Worm (Caenorhabditis elegans) whole organism, young adult: ENCODE results near the gene F38B2.3.

Experiments used
- B0019.2 ChIP-seq: fragments of 200-800 bp; sonication (Bioruptor generic); conservative IDR thresholded peaks from 2 replicates; pipeline ENCODE4 v1.3.6; 2022; ENCODE audit warnings: missing genetic modification reagents, missing genetic modification characterization, missing compliant biosample characterization
- B0336.3 ChIP-seq: fragments of 200-800 bp; sonication (Bioruptor generic); IDR thresholded peaks from 2 replicates; pipeline ENCODE4 v1.3.6; 2022; ENCODE audit warnings: missing genetic modification characterization, missing compliant biosample characterization
- F10E7.11 ChIP-seq: sonication (generic microtip); optimal IDR thresholded peaks from 2 replicates; lab custom pipeline; 2017; ENCODE audit warnings: mild to moderate bottlenecking, missing genetic modification characterization, moderate library complexity, missing compliant biosample characterization
- F33H1.4 ChIP-seq: fragments of 200-800 bp; sonication (Bioruptor generic); IDR thresholded peaks from 2 replicates; pipeline ENCODE4 v1.3.6; 2022; ENCODE audit warnings: missing genetic modification reagents, missing genetic modification characterization, missing compliant biosample characterization
- F37B4.10 ChIP-seq: fragments of 200-800 bp; sonication (Bioruptor generic); IDR thresholded peaks from 2 replicates; pipeline ENCODE4 v1.3.6; 2022; ENCODE audit warnings: missing genetic modification characterization, missing compliant biosample characterization
- F49E8.2 ChIP-seq: sonication (generic microtip); optimal IDR thresholded peaks from 3 replicates; lab custom pipeline; 2017; ENCODE audit warnings: missing genetic modification characterization, mild to moderate bottlenecking, missing compliant biosample characterization, antibody characterized with exemption, moderate library complexity; ENCODE audit not compliant: insufficient read depth
- F57C9.4 ChIP-seq: sonication (generic microtip); optimal IDR thresholded peaks from 2 replicates; lab custom pipeline; 2017; ENCODE audit warnings: mild to moderate bottlenecking, missing genetic modification characterization, missing compliant biosample characterization
- Y53G8AR.9 ChIP-seq: fragments of 200-800 bp; sonication (Bioruptor generic); conservative IDR thresholded peaks from 2 replicates; pipeline ENCODE4 v1.3.6; 2022; ENCODE audit warnings: missing genetic modification reagents, missing genetic modification characterization, missing compliant biosample characterization
- Y67H2A.10 ChIP-seq: fragments of 200-800 bp; sonication (Bioruptor generic); conservative IDR thresholded peaks from 2 replicates; pipeline ENCODE4 v1.3.6; 2022; ENCODE audit warnings: missing genetic modification reagents, missing genetic modification characterization, missing compliant biosample characterization
- Y79H2A.3 ChIP-seq: fragments of 200-800 bp; sonication (Bioruptor generic); conservative IDR thresholded peaks from 2 replicates; pipeline ENCODE4 v1.3.6; 2022; ENCODE audit warnings: missing genetic modification reagents, missing genetic modification characterization, missing compliant biosample characterization
- Y95B8A.8 ChIP-seq: fragments of 200-800 bp; sonication (Bioruptor generic); IDR thresholded peaks from 2 replicates; pipeline ENCODE4 v1.3.6; 2022; ENCODE audit warnings: missing genetic modification reagents, missing genetic modification characterization, missing compliant biosample characterization
- ama-1 ChIP-seq, 3 experiments: fragments of 150-350 bp in 1 of 3; sonication (generic microtip) in 2 of 3; optimal IDR thresholded peaks; 2 replicates each; lab custom pipeline; 2014 to 2018; ENCODE audit warnings: missing biosample characterization in 2 of 3, missing genetic modification characterization in 2 of 3, missing genetic modification reagents in 2 of 3
- aptf-2 ChIP-seq: fragments of 200-800 bp; sonication (Bioruptor generic); conservative IDR thresholded peaks from 2 replicates; pipeline ENCODE4 v1.3.6; 2022; ENCODE audit warnings: missing genetic modification reagents, missing genetic modification characterization, missing compliant biosample characterization
- attf-5 ChIP-seq: fragments of 200-800 bp; sonication (Bioruptor generic); optimal IDR thresholded peaks from 2 replicates; lab custom pipeline; 2018; ENCODE audit warnings: mild to moderate bottlenecking, missing genetic modification characterization, missing compliant biosample characterization
- attf-6 ChIP-seq: fragments of 200-800 bp; sonication (Bioruptor generic); IDR thresholded peaks from 2 replicates; pipeline ENCODE4 v1.3.6; 2022; ENCODE audit warnings: missing genetic modification reagents, missing genetic modification characterization, missing compliant biosample characterization
- ceh-40 ChIP-seq: fragments of 200-800 bp; sonication (Bioruptor generic); IDR thresholded peaks from 2 replicates; pipeline ENCODE4 v1.3.6; 2022; ENCODE audit warnings: missing genetic modification characterization, missing compliant biosample characterization
- ceh-91 ChIP-seq: fragments of 200-800 bp; sonication (Bioruptor generic); IDR thresholded peaks from 2 replicates; pipeline ENCODE4 v1.3.6; 2022; ENCODE audit warnings: missing genetic modification reagents, missing genetic modification characterization, missing compliant biosample characterization
- hmg-1.2 ChIP-seq: fragments of 200-800 bp; sonication (Bioruptor generic); IDR thresholded peaks from 2 replicates; pipeline ENCODE4 v1.3.6; 2022; ENCODE audit warnings: missing genetic modification reagents, missing genetic modification characterization, missing compliant biosample characterization
- hrde-1 ChIP-seq: sonication (generic microtip); optimal IDR thresholded peaks from 2 replicates; lab custom pipeline; 2016; ENCODE audit warnings: missing genetic modification characterization, mild to moderate bottlenecking, missing compliant biosample characterization, moderate library complexity, missing genotype, missing genetic modification reagents, borderline replicate concordance
- hsf-1 ChIP-seq: fragments of 200-800 bp; sonication (Bioruptor generic); IDR thresholded peaks from 2 replicates; pipeline ENCODE4 v1.3.6; 2022; ENCODE audit warnings: missing genetic modification reagents, missing genetic modification characterization, missing compliant biosample characterization
- let-607 ChIP-seq, 2 experiments: fragments of 200-800 bp in 1 of 2; sonication (Bioruptor generic) in 1 of 2; sonication (generic microtip) in 1 of 2; optimal IDR thresholded peaks; 2 replicates each; lab custom pipeline; 2016 to 2018; ENCODE audit warnings: mild to moderate bottlenecking in 2 of 2, missing compliant biosample characterization in 2 of 2, missing genetic modification characterization in 2 of 2, moderate library complexity in 2 of 2, missing genotype in 1 of 2
- lin-40 ChIP-seq: sonication (generic microtip); optimal IDR thresholded peaks from 2 replicates; lab custom pipeline; 2016; ENCODE audit warnings: missing genetic modification characterization, mild to moderate bottlenecking, missing compliant biosample characterization, missing genotype, missing genetic modification reagents
- lin-54 ChIP-seq: fragments of 200-800 bp; sonication (Bioruptor generic); optimal IDR thresholded peaks from 2 replicates; lab custom pipeline; 2018; ENCODE audit warnings: mild to moderate bottlenecking, missing genetic modification characterization, missing compliant biosample characterization
- lsy-27 ChIP-seq: sonication (generic microtip); optimal IDR thresholded peaks from 2 replicates; lab custom pipeline; 2017; ENCODE audit warnings: missing genetic modification characterization, mild to moderate bottlenecking, missing compliant biosample characterization, antibody characterized with exemption, missing genotype, borderline replicate concordance; ENCODE audit not compliant: insufficient read depth
- madf-3 ChIP-seq: fragments of 200-800 bp; sonication (Bioruptor generic); IDR thresholded peaks from 2 replicates; pipeline ENCODE4 v1.3.6; 2022; ENCODE audit warnings: missing genetic modification reagents, missing genetic modification characterization, missing compliant biosample characterization
- madf-8 ChIP-seq: fragments of 200-800 bp; sonication (Bioruptor generic); conservative IDR thresholded peaks from 2 replicates; pipeline ENCODE4 v1.3.6; 2022; ENCODE audit warnings: missing genetic modification reagents, missing genetic modification characterization, missing compliant biosample characterization
- mes-4 ChIP-seq: sonication (generic microtip); optimal IDR thresholded peaks from 2 replicates; lab custom pipeline; 2016; ENCODE audit warnings: missing genotype, missing genetic modification characterization, missing compliant biosample characterization
- nfya-1 ChIP-seq: sonication (generic microtip); optimal IDR thresholded peaks from 2 replicates; lab custom pipeline; 2017; ENCODE audit warnings: antibody characterized with exemption, missing compliant biosample characterization, missing genetic modification characterization, borderline replicate concordance; ENCODE audit not compliant: insufficient read depth
- rpc-1 ChIP-seq, 2 experiments: fragments of 150-350 bp in 1 of 2; sonication (generic microtip) in 1 of 2; optimal IDR thresholded peaks; 2 replicates each; lab custom pipeline; 2014 to 2018; ENCODE audit warnings: missing biosample characterization in 1 of 2, missing genetic modification characterization in 1 of 2, missing genetic modification reagents in 1 of 2, missing genotype in 1 of 2
- sdz-38 ChIP-seq: sonication (generic microtip); optimal IDR thresholded peaks from 2 replicates; lab custom pipeline; 2016; ENCODE audit warnings: missing genotype, missing genetic modification characterization, missing compliant biosample characterization
- snpc-1.3 ChIP-seq: sonication (generic microtip); optimal IDR thresholded peaks from 2 replicates; lab custom pipeline; 2017; ENCODE audit warnings: missing genetic modification characterization, mild to moderate bottlenecking, missing compliant biosample characterization, antibody characterized with exemption, moderate library complexity, missing genotype, missing genetic modification reagents; ENCODE audit not compliant: insufficient read depth
- snpc-4 ChIP-seq, 5 experiments: fragments of 150-350 bp in 1 of 5; sonication (generic microtip) in 4 of 5; optimal IDR thresholded peaks; 2 replicates each; lab custom pipeline; 2014 to 2018; ENCODE audit warnings: missing genetic modification characterization in 5 of 5, missing biosample characterization in 3 of 5, antibody characterized with exemption in 2 of 5, mild to moderate bottlenecking in 2 of 5, missing compliant biosample characterization in 2 of 5, missing genotype in 2 of 5, moderate library complexity in 2 of 5, missing genetic modification reagents in 1 of 5
- tlf-1 ChIP-seq: fragments of 200-800 bp; sonication (Bioruptor generic); optimal IDR thresholded peaks from 2 replicates; lab custom pipeline; 2018; ENCODE audit warnings: mild to moderate bottlenecking, missing genetic modification characterization, missing compliant biosample characterization
- zim-3 ChIP-seq: sonication (generic microtip); optimal IDR thresholded peaks from 2 replicates; lab custom pipeline; 2017; ENCODE audit warnings: mild to moderate bottlenecking, missing genetic modification characterization, moderate library complexity, missing compliant biosample characterization
- ztf-18 ChIP-seq: sonication (generic microtip); optimal IDR thresholded peaks from 2 replicates; lab custom pipeline; 2016; ENCODE audit warnings: missing genotype, mild to moderate bottlenecking, missing genetic modification characterization, missing compliant biosample characterization
- ztf-25 ChIP-seq: fragments of 200-800 bp; sonication (Bioruptor generic); IDR thresholded peaks from 2 replicates; pipeline ENCODE4 v1.3.6; 2022; ENCODE audit warnings: missing genetic modification reagents, missing genetic modification characterization, missing compliant biosample characterization
- ztf-6 ChIP-seq: fragments of 200-800 bp; sonication (Bioruptor generic); IDR thresholded peaks from 2 replicates; pipeline ENCODE4 v1.3.6; 2022; ENCODE audit warnings: missing genetic modification reagents, missing genetic modification characterization, missing compliant biosample characterization

F38B2.3 gene

ce11 chrX:11310285-11310838 lies 24.2 kb upstream of the F38B2.3 start, which contains the start of gene F08G12.5:
Gene F08G12.5 (minus strand): TSS chrX:11310285.
- TF ChIP-seq Y67H2A.10: no peak
- TF ChIP-seq hmg-1.2 (GFP tag; lab: Robert Waterston, UW): no peak
- no peak for TF ChIP-seq mes-4 (tag; lab: Kevin White, UChicago)
- no peak for TF ChIP-seq ztf-6 (GFP tag; lab: Robert Waterston, UW)
- no peak for TF ChIP-seq aptf-2 (GFP tag; lab: Robert Waterston, UW)
- TF ChIP-seq B0336.3: no peak
- no peak for TF ChIP-seq let-607 (tag; optimal IDR thresholded peaks at IDR 0.05; lab: Kevin White, UChicago)
- TF ChIP-seq madf-8: no peak
- TF ChIP-seq F57C9.4 (tag; lab: Kevin White, UChicago): no peak
- no peak for TF ChIP-seq nfya-1 (tag; lab: Kevin White, UChicago)
- TF ChIP-seq lin-40: no peak
- TF ChIP-seq snpc-1.3: no peak
- TF ChIP-seq zim-3 (tag; lab: Kevin White, UChicago): no peak
- TF ChIP-seq ama-1 (optimal IDR thresholded peaks at IDR 0.05; lab: Kevin White, UChicago): no peak
- TF ChIP-seq ama-1 (GFP tag; optimal IDR thresholded peaks at IDR 0.05; lab: Kevin White, UChicago): no peak
- TF ChIP-seq ceh-91 (GFP tag; lab: Robert Waterston, UW): no peak
- TF ChIP-seq F33H1.4 (GFP tag; lab: Robert Waterston, UW): no peak
- no peak for TF ChIP-seq hsf-1 (GFP tag; lab: Robert Waterston, UW)
- TF ChIP-seq ztf-25: no peak

- TF ChIP-seq let-607 (tag; optimal IDR thresholded peaks at IDR 0.05; lab: Kevin White, UChicago) (no peak), lsy-27 (tag; lab: Kevin White, UChicago) (no peak), Y53G8AR.9 (no peak), Y79H2A.3 (no peak)
- TF ChIP-seq, all 124 proteins: peak for 0
Observed at ce11 chrX:11307056-11307455, 20.9 kb upstream of the F38B2.3 start, which contains the start of gene vhl-1. Gene vhl-1 (plus strand): TSS chrX:11307356.

ce11 chrX:11305773-11306172 lies 19.6 kb upstream of the F38B2.3 start, which contains the start of gene F08G12.1:
Gene F08G12.1 (minus strand): TSS chrX:11305873.
- TF ChIP-seq ztf-18 (tag; lab: Kevin White, UChicago) (no peak), ceh-40 (GFP tag; lab: Robert Waterston, UW) (no peak), ztf-25 (no peak), madf-3 (GFP tag; lab: Robert Waterston, UW) (no peak), Y53G8AR.9 (no peak), tlf-1 (GFP tag; lab: Kevin White, UChicago) (no peak), B0019.2 (no peak), F49E8.2 (tag; lab: Kevin White, UChicago) (no peak), Y95B8A.8 (GFP tag; lab: Robert Waterston, UW) (no peak), lin-54 (GFP tag; lab: Kevin White, UChicago) (no peak), hrde-1 (tag; lab: Kevin White, UChicago) (no peak), aptf-2 (GFP tag; lab: Robert Waterston, UW) (no peak), sdz-38 (no peak), rpc-1 (optimal IDR thresholded peaks at IDR 0.05; lab: Kevin White, UChicago) (no peak), rpc-1 (tag; optimal IDR thresholded peaks at IDR 0.05; lab: Kevin White, UChicago) (no peak), F37B4.10 (GFP tag; lab: Robert Waterston, UW) (no peak), attf-5 (GFP tag; lab: Kevin White, UChicago) (no peak), snpc-4 (GFP tag; optimal IDR thresholded peaks at IDR 0.05; lab: Kevin White, UChicago) (no peak), snpc-4 (tag; optimal IDR thresholded peaks at IDR 0.05; lab: Kevin White, UChicago) (no peak), F10E7.11 (tag; lab: Kevin White, UChicago) (no peak), attf-6 (GFP tag; lab: Robert Waterston, UW) (no peak)
